Worm (Caenorhabditis elegans) whole organism, L1 larva: Measurements from ENCODE around the gene F59A1.15.

Experiments used
- Y116A8C.19 ChIP-seq: sonication (generic microtip); optimal IDR thresholded peaks from 2 replicates; lab custom pipeline; 2016; ENCODE audit warnings: missing compliant biosample characterization, missing genetic modification characterization, borderline replicate concordance
- alr-1 ChIP-seq: fragments of 200-800 bp; sonication (Bioruptor generic); optimal IDR thresholded peaks from 2 replicates; lab custom pipeline; 2018; ENCODE audit warnings: borderline replicate concordance, mild to moderate bottlenecking, missing genetic modification characterization, missing compliant biosample characterization
- blmp-1 ChIP-seq: fragments of 150-350 bp; optimal IDR thresholded peaks from 2 replicates; lab custom pipeline; 2014; ENCODE audit warnings: missing biosample characterization, missing genetic modification characterization
- ceh-63 ChIP-seq: fragments of 200-800 bp; sonication (Bioruptor generic); optimal IDR thresholded peaks from 2 replicates; lab custom pipeline; 2018; ENCODE audit warnings: mild to moderate bottlenecking, missing genetic modification characterization, missing compliant biosample characterization
- ceh-8 ChIP-seq: fragments of 200-800 bp; sonication (Bioruptor generic); optimal IDR thresholded peaks from 2 replicates; lab custom pipeline; 2018; ENCODE audit warnings: mild to moderate bottlenecking, missing genetic modification characterization, moderate library complexity, missing compliant biosample characterization
- dsc-1 ChIP-seq: sonication (generic microtip); optimal IDR thresholded peaks from 2 replicates; lab custom pipeline; 2016; ENCODE audit warnings: mild to moderate bottlenecking, missing genetic modification characterization, missing compliant biosample characterization
- efl-1 ChIP-seq, 4 experiments: fragments of 150-350 bp; optimal IDR thresholded peaks in 3 of 4; peaks in 1 of 4; 1 replicate in 1 of 4; 2 replicates in 3 of 4; lab custom pipeline; 2014; ENCODE audit warnings: missing biosample characterization in 2 of 4, missing genetic modification characterization in 2 of 4, missing genetic modification reagents in 2 of 4
- efl-3 ChIP-seq: fragments of 200-800 bp; sonication (Bioruptor generic); optimal IDR thresholded peaks from 2 replicates; lab custom pipeline; 2018; ENCODE audit warnings: mild to moderate bottlenecking, missing genetic modification characterization, missing compliant biosample characterization
- egl-13 ChIP-seq: sonication (generic microtip); optimal IDR thresholded peaks from 2 replicates; lab custom pipeline; 2016; ENCODE audit warnings: missing genotype, missing genetic modification reagents, missing genetic modification characterization, missing compliant biosample characterization
- elt-2 ChIP-seq: sonication (generic microtip); optimal IDR thresholded peaks from 2 replicates; lab custom pipeline; 2016; ENCODE audit warnings: missing genetic modification characterization, mild to moderate bottlenecking, inconsistent platforms, missing compliant biosample characterization, missing genetic modification reagents
- fkh-10 ChIP-seq: sonication (generic microtip); optimal IDR thresholded peaks from 2 replicates; lab custom pipeline; 2017; ENCODE audit warnings: missing biosample characterization, missing genetic modification reagents, missing genetic modification characterization
- grh-1 ChIP-seq: fragments of 200-800 bp; sonication (Bioruptor generic); IDR thresholded peaks from 2 replicates; pipeline ENCODE4 v1.3.6; 2022; ENCODE audit warnings: missing genetic modification reagents, missing genetic modification characterization, missing compliant biosample characterization
- hlh-17 ChIP-seq: fragments of 200-800 bp; sonication (Bioruptor generic); optimal IDR thresholded peaks from 2 replicates; lab custom pipeline; 2018; ENCODE audit warnings: missing genetic modification characterization, mild to moderate bottlenecking, missing compliant biosample characterization, moderate library complexity, borderline replicate concordance
- hpl-2 ChIP-seq: fragments of 150-350 bp; optimal IDR thresholded peaks from 2 replicates; lab custom pipeline; 2014; ENCODE audit warnings: missing biosample characterization, missing genetic modification reagents, missing genetic modification characterization
- lin-15B ChIP-seq: fragments of 150-350 bp; sonication (generic microtip); optimal IDR thresholded peaks from 3 replicates; lab custom pipeline; 2014; ENCODE audit warnings: missing biosample characterization, missing genetic modification characterization
- lsy-2 ChIP-seq, 2 experiments: fragments of 150-350 bp; optimal IDR thresholded peaks; 2 replicates each; lab custom pipeline; 2014; ENCODE audit warnings: missing biosample characterization in 2 of 2, missing genetic modification characterization in 2 of 2
- mep-1 ChIP-seq: fragments of 150-350 bp; optimal IDR thresholded peaks from 2 replicates; lab custom pipeline; 2014; ENCODE audit warnings: missing biosample characterization, missing genetic modification characterization
- nhr-12 ChIP-seq: sonication (generic microtip); optimal IDR thresholded peaks from 2 replicates; lab custom pipeline; 2017; ENCODE audit warnings: missing biosample characterization, missing genetic modification characterization
- nhr-19 ChIP-seq: fragments of 200-800 bp; sonication (Bioruptor generic); conservative IDR thresholded peaks from 2 replicates; pipeline ENCODE4 v1.3.6; 2022; ENCODE audit warnings: missing genetic modification characterization, missing compliant biosample characterization
- nhr-71 ChIP-seq: sonication (generic microtip); optimal IDR thresholded peaks from 2 replicates; lab custom pipeline; 2016; ENCODE audit warnings: mild to moderate bottlenecking, missing genetic modification characterization, moderate library complexity, missing compliant biosample characterization
- nhr-76 ChIP-seq: sonication (generic microtip); optimal IDR thresholded peaks from 2 replicates; lab custom pipeline; 2017; ENCODE audit warnings: missing biosample characterization, missing genetic modification characterization
- nhr-77 ChIP-seq: fragments of 150-350 bp; optimal IDR thresholded peaks from 2 replicates; lab custom pipeline; 2014; ENCODE audit warnings: missing biosample characterization, missing genetic modification characterization
- nhr-84 ChIP-seq: sonication (generic microtip); optimal IDR thresholded peaks from 2 replicates; lab custom pipeline; 2017; ENCODE audit warnings: missing biosample characterization, missing genetic modification characterization
- pax-3 ChIP-seq: fragments of 200-800 bp; sonication (Bioruptor generic); optimal IDR thresholded peaks from 2 replicates; lab custom pipeline; 2018; ENCODE audit warnings: mild to moderate bottlenecking, missing genetic modification characterization, moderate library complexity, missing compliant biosample characterization
- pqm-1 ChIP-seq: sonication (generic microtip); optimal IDR thresholded peaks from 3 replicates; lab custom pipeline; 2017; ENCODE audit warnings: missing biosample characterization, missing genetic modification characterization
- rnt-1 ChIP-seq: sonication (generic microtip); optimal IDR thresholded peaks from 2 replicates; lab custom pipeline; 2016; ENCODE audit warnings: mild to moderate bottlenecking, missing genetic modification characterization, moderate library complexity, missing compliant biosample characterization
- snu-23 ChIP-seq: sonication (generic microtip); optimal IDR thresholded peaks from 2 replicates; lab custom pipeline; 2016; ENCODE audit warnings: missing genetic modification characterization, missing compliant biosample characterization
- sox-4 ChIP-seq: sonication (generic microtip); optimal IDR thresholded peaks from 2 replicates; lab custom pipeline; 2016; ENCODE audit warnings: missing genetic modification characterization, missing compliant biosample characterization
- sptf-1 ChIP-seq: fragments of 150-350 bp; optimal IDR thresholded peaks from 2 replicates; lab custom pipeline; 2014; ENCODE audit warnings: missing biosample characterization, missing genetic modification characterization
- swsn-7 ChIP-seq: sonication (generic microtip); optimal IDR thresholded peaks from 2 replicates; lab custom pipeline; 2016; ENCODE audit warnings: missing genetic modification characterization, missing compliant biosample characterization
- tbx-2 ChIP-seq: sonication (generic microtip); optimal IDR thresholded peaks from 2 replicates; lab custom pipeline; 2016; ENCODE audit warnings: missing genetic modification characterization, missing compliant biosample characterization
- tlp-1 ChIP-seq: fragments of 150-350 bp; optimal IDR thresholded peaks from 2 replicates; lab custom pipeline; 2014; ENCODE audit warnings: missing biosample characterization, missing genetic modification characterization
- unc-30 ChIP-seq: sonication (generic microtip); optimal IDR thresholded peaks from 2 replicates; lab custom pipeline; 2017; ENCODE audit warnings: missing biosample characterization, missing genetic modification characterization
- unc-62 ChIP-seq: fragments of 150-350 bp; optimal IDR thresholded peaks from 2 replicates; lab custom pipeline; 2014; ENCODE audit warnings: missing biosample characterization, missing genetic modification reagents, missing genetic modification characterization

Gene F59A1.15

ce11 chrV:17695802-17696201, 12.1 kb upstream of the F59A1.15 start, which contains the start of gene Y26G10.1:
Gene Y26G10.1, minus strand, starts transcription at chrV:17695902.
- TF ChIP-seq efl-1 (optimal IDR thresholded peaks at IDR 0.05; lab: Kevin White, UChicago), result no peak
- TF ChIP-seq efl-1 (GFP tag; optimal IDR thresholded peaks at IDR 0.05 in 1 of 2; lab: Kevin White, UChicago), result no peak
- no peak for TF ChIP-seq dsc-1 (tag; lab: Kevin White, UChicago)
- no peak for TF ChIP-seq egl-13 (tag; lab: Kevin White, UChicago)

ce11 chrV:17694260-17694659, 10.6 kb upstream of the F59A1.15 start:
- no peak for TF ChIP-seq lin-15B
- TF ChIP-seq nhr-77, result no peak
- TF ChIP-seq hpl-2 (GFP tag; lab: Kevin White, UChicago), result no peak
- TF ChIP-seq pqm-1 (tag; lab: Kevin White, UChicago), result peak; percentile 33
- peak; percentile 50 for TF ChIP-seq elt-2 (tag; lab: Kevin White, UChicago)

- no peak for TF ChIP-seq unc-30
- TF ChIP-seq nhr-76 (tag; lab: Kevin White, UChicago), result no peak
- TF ChIP-seq tlp-1, result no peak
- no peak for TF ChIP-seq pqm-1 (tag; lab: Kevin White, UChicago)
- TF ChIP-seq efl-1 (optimal IDR thresholded peaks at IDR 0.05; lab: Kevin White, UChicago), result no peak
- no peak for TF ChIP-seq efl-1 (GFP tag; optimal IDR thresholded peaks at IDR 0.05 in 1 of 2; lab: Kevin White, UChicago)
- no peak for TF ChIP-seq lsy-2 (tag; optimal IDR thresholded peaks at IDR 0.05; lab: Kevin White, UChicago)
Measured at ce11 chrV:17690922-17691321, 7.3 kb upstream of the F59A1.15 start, which contains the start of gene F59A1.13. Gene F59A1.13, minus strand, starts transcription at chrV:17691022.

ce11 chrV:17686852-17687251, 3.2 kb upstream of the F59A1.15 start, which contains the start of gene F59A1.18:
Gene F59A1.18, minus strand, starts transcription at chrV:17686952.
- TF ChIP-seq swsn-7, result no peak
- no peak for TF ChIP-seq dsc-1 (tag; lab: Kevin White, UChicago)
- TF ChIP-seq tbx-2 (tag; lab: Kevin White, UChicago), result no peak
- TF ChIP-seq unc-62, result no peak
- TF ChIP-seq blmp-1 (tag; lab: Kevin White, UChicago), result no peak
- no peak for TF ChIP-seq nhr-84 (tag; lab: Kevin White, UChicago)
- TF ChIP-seq nhr-12, result no peak
- TF ChIP-seq fkh-10, result no peak
- TF ChIP-seq rnt-1 (tag; lab: Kevin White, UChicago), result no peak
- no peak for TF ChIP-seq Y116A8C.19 (tag; lab: Kevin White, UChicago)
- no peak for TF ChIP-seq ceh-63
- TF ChIP-seq pax-3 (tag; lab: Kevin White, UChicago), result no peak
- no peak for TF ChIP-seq sptf-1
- TF ChIP-seq snu-23, result no peak
- TF ChIP-seq elt-2 (tag; lab: Kevin White, UChicago), result no peak
- no peak for TF ChIP-seq hlh-17 (GFP tag; lab: Kevin White, UChicago)
- TF ChIP-seq efl-3 (GFP tag; lab: Kevin White, UChicago), result no peak
- TF ChIP-seq, all 84 proteins: peak for 0

- no peak for TF ChIP-seq fkh-10
- TF ChIP-seq, all 84 proteins: peak for 0
Measured at ce11 chrV:17684857-17685256, 1.2 kb upstream of the F59A1.15 start, which contains the start of the genes F59A1.16 and F59A1.6. Gene F59A1.16, minus strand, starts transcription at chrV:17684957. Gene F59A1.6, plus strand, starts transcription at chrV:17685141.

- no peak for TF ChIP-seq hlh-17 (GFP tag; lab: Kevin White, UChicago)
- TF ChIP-seq efl-1 (optimal IDR thresholded peaks at IDR 0.05; lab: Kevin White, UChicago), result no peak
- TF ChIP-seq efl-1 (GFP tag; optimal IDR thresholded peaks at IDR 0.05 in 1 of 2; lab: Kevin White, UChicago), result peak in 1 of 2 experiments; percentile 4
Measured at ce11 chrV:17683290-17683689, 373 bp downstream of the F59A1.15 start.

- no peak for TF ChIP-seq swsn-7
- TF ChIP-seq alr-1 (tag; lab: Kevin White, UChicago), result no peak
- TF ChIP-seq mep-1, result no peak
- no peak for TF ChIP-seq nhr-19 (GFP tag; lab: Robert Waterston, UW)
- TF ChIP-seq nhr-71 (tag; lab: Kevin White, UChicago), result no peak
- TF ChIP-seq nhr-84 (tag; lab: Kevin White, UChicago), result no peak
- TF ChIP-seq dsc-1 (tag; lab: Kevin White, UChicago), result no peak
- no peak for TF ChIP-seq sox-4 (tag; lab: Kevin White, UChicago)
- no peak for TF ChIP-seq grh-1 (GFP tag; lab: Robert Waterston, UW)
- TF ChIP-seq ceh-8 (GFP tag; lab: Kevin White, UChicago), result no peak
Measured at ce11 chrV:17676553-17676952, 7.1 kb downstream of the F59A1.15 start, which contains the start of gene str-92. Gene str-92, minus strand, starts transcription at chrV:17676653.
